Worm (Caenorhabditis elegans) whole organism, L3 larva: Measurements from ENCODE around the gene ttr-43.

Experiments used
- R02D3.7 ChIP-seq: fragments of 150-350 bp; optimal IDR thresholded peaks from 2 replicates; lab custom pipeline; 2014; ENCODE audit warnings: missing biosample characterization, missing genetic modification characterization
- ZK546.5 ChIP-seq: sonication (generic microtip); optimal IDR thresholded peaks from 2 replicates; lab custom pipeline; 2017; ENCODE audit warnings: missing biosample characterization, missing genetic modification characterization
- egl-5 ChIP-seq: fragments of 150-350 bp; optimal IDR thresholded peaks from 2 replicates; lab custom pipeline; 2017; ENCODE audit warnings: missing biosample characterization, missing genetic modification reagents, missing genetic modification characterization, inconsistent platforms
- elt-2 ChIP-seq: sonication (generic microtip); optimal IDR thresholded peaks from 2 replicates; lab custom pipeline; 2016; ENCODE audit warnings: missing genetic modification reagents, mild to moderate bottlenecking, missing genetic modification characterization, missing compliant biosample characterization
- fkh-10 ChIP-seq: sonication (generic microtip); optimal IDR thresholded peaks from 2 replicates; lab custom pipeline; 2017; ENCODE audit warnings: missing biosample characterization, missing genetic modification reagents, missing genetic modification characterization
- jun-1 ChIP-seq: fragments of 150-350 bp; optimal IDR thresholded peaks from 2 replicates; lab custom pipeline; 2014; ENCODE audit warnings: missing biosample characterization, missing genetic modification reagents, missing genetic modification characterization
- nfya-1 ChIP-seq: sonication (generic microtip); optimal IDR thresholded peaks from 2 replicates; lab custom pipeline; 2017; ENCODE audit warnings: missing genetic modification characterization, mild to moderate bottlenecking, missing compliant biosample characterization, antibody characterized with exemption, moderate library complexity; ENCODE audit not compliant: insufficient read depth
- nhr-25 ChIP-seq: sonication (generic microtip); optimal IDR thresholded peaks from 2 replicates; lab custom pipeline; 2017; ENCODE audit warnings: missing biosample characterization, missing genetic modification characterization
- nhr-28 ChIP-seq: fragments of 150-350 bp; optimal IDR thresholded peaks from 2 replicates; lab custom pipeline; 2014; ENCODE audit warnings: missing biosample characterization, missing genetic modification characterization
- nhr-77 ChIP-seq: fragments of 150-350 bp; optimal IDR thresholded peaks from 2 replicates; lab custom pipeline; 2014; ENCODE audit warnings: missing biosample characterization, missing genetic modification characterization
- pqm-1 ChIP-seq: fragments of 150-350 bp; optimal IDR thresholded peaks from 2 replicates; lab custom pipeline; 2017; ENCODE audit warnings: missing biosample characterization, missing genetic modification characterization, inconsistent platforms
- snpc-4 ChIP-seq: fragments of 150-350 bp; optimal IDR thresholded peaks from 2 replicates; lab custom pipeline; 2014; ENCODE audit warnings: missing biosample characterization, missing genetic modification characterization

ce11 chrV:12567312-12567711 lies 23.2 kb downstream of the ttr-43 start:
- TF ChIP-seq egl-5 (no peak), ZK546.5 (tag; lab: Kevin White, UChicago) (no peak), nhr-25 (tag; lab: Kevin White, UChicago) (no peak), elt-2 (no peak), R02D3.7 (tag; lab: Kevin White, UChicago) (no peak), fkh-10 (GFP tag; lab: Kevin White, UChicago) (no peak), pqm-1 (tag; lab: Kevin White, UChicago) (no peak), nfya-1 (tag; lab: Kevin White, UChicago) (no peak), nhr-77 (tag; lab: Kevin White, UChicago) (no peak), jun-1 (no peak), snpc-4 (tag; lab: Kevin White, UChicago) (no peak), nhr-28 (no peak)
